Worm (Caenorhabditis elegans) whole organism, young adult: ENCODE results near the gene Y54G2A.37.

Experiments
- B0019.2 ChIP-seq: fragments of 200-800 bp; sonication (Bioruptor generic); conservative IDR thresholded peaks from 2 replicates; pipeline ENCODE4 v1.3.6; 2022; ENCODE audit warnings: missing genetic modification reagents, missing genetic modification characterization, missing compliant biosample characterization
- B0336.3 ChIP-seq: fragments of 200-800 bp; sonication (Bioruptor generic); IDR thresholded peaks from 2 replicates; pipeline ENCODE4 v1.3.6; 2022; ENCODE audit warnings: missing genetic modification characterization, missing compliant biosample characterization
- F33H1.4 ChIP-seq: fragments of 200-800 bp; sonication (Bioruptor generic); IDR thresholded peaks from 2 replicates; pipeline ENCODE4 v1.3.6; 2022; ENCODE audit warnings: missing genetic modification reagents, missing genetic modification characterization, missing compliant biosample characterization
- F49E8.2 ChIP-seq: sonication (generic microtip); optimal IDR thresholded peaks from 3 replicates; lab custom pipeline; 2017; ENCODE audit warnings: missing genetic modification characterization, mild to moderate bottlenecking, missing compliant biosample characterization, antibody characterized with exemption, moderate library complexity; ENCODE audit not compliant: insufficient read depth
- K12H6.12 ChIP-seq: fragments of 200-800 bp; sonication (Bioruptor generic); optimal IDR thresholded peaks from 2 replicates; lab custom pipeline; 2018; ENCODE audit warnings: mild to moderate bottlenecking, missing genetic modification characterization, missing compliant biosample characterization
- T07F8.4 ChIP-seq: sonication (generic microtip); optimal IDR thresholded peaks from 2 replicates; lab custom pipeline; 2016; ENCODE audit warnings: mild to moderate bottlenecking, missing genetic modification characterization, moderate library complexity, missing compliant biosample characterization
- Y67H2A.10 ChIP-seq: fragments of 200-800 bp; sonication (Bioruptor generic); conservative IDR thresholded peaks from 2 replicates; pipeline ENCODE4 v1.3.6; 2022; ENCODE audit warnings: missing genetic modification reagents, missing genetic modification characterization, missing compliant biosample characterization
- athp-1 ChIP-seq: sonication (generic microtip); optimal IDR thresholded peaks from 2 replicates; lab custom pipeline; 2017; ENCODE audit warnings: mild to moderate bottlenecking, missing genetic modification characterization, missing compliant biosample characterization
- attf-5 ChIP-seq: fragments of 200-800 bp; sonication (Bioruptor generic); optimal IDR thresholded peaks from 2 replicates; lab custom pipeline; 2018; ENCODE audit warnings: mild to moderate bottlenecking, missing genetic modification characterization, missing compliant biosample characterization
- cebp-2 ChIP-seq: fragments of 200-800 bp; sonication (Bioruptor generic); IDR thresholded peaks from 2 replicates; pipeline ENCODE4 v1.3.6; 2022; ENCODE audit warnings: missing genetic modification characterization, missing compliant biosample characterization
- ceh-58 ChIP-seq: fragments of 200-800 bp; sonication (Bioruptor generic); IDR thresholded peaks from 2 replicates; pipeline ENCODE4 v1.3.6; 2022; ENCODE audit warnings: missing genetic modification characterization, missing compliant biosample characterization
- chd-7 ChIP-seq: sonication (generic microtip); optimal IDR thresholded peaks from 2 replicates; lab custom pipeline; 2016; ENCODE audit warnings: mild to moderate bottlenecking, missing genetic modification characterization, moderate library complexity, missing compliant biosample characterization
- dox-1 ChIP-seq: fragments of 200-800 bp; sonication (Bioruptor generic); IDR thresholded peaks from 2 replicates; pipeline ENCODE4 v1.3.6; 2022; ENCODE audit warnings: missing genetic modification reagents, missing genetic modification characterization, missing compliant biosample characterization
- efl-1 ChIP-seq: fragments of 150-350 bp; optimal IDR thresholded peaks from 2 replicates; lab custom pipeline; 2014; ENCODE audit warnings: missing biosample characterization, missing genetic modification reagents, missing genetic modification characterization
- egrh-3 ChIP-seq: fragments of 200-800 bp; sonication (Bioruptor generic); IDR thresholded peaks from 2 replicates; pipeline ENCODE4 v1.3.6; 2022; ENCODE audit warnings: missing genetic modification reagents, missing genetic modification characterization, missing compliant biosample characterization
- ekl-4 ChIP-seq: fragments of 200-800 bp; sonication (Bioruptor generic); IDR thresholded peaks from 2 replicates; pipeline ENCODE4 v1.3.6; 2022; ENCODE audit warnings: missing genetic modification reagents, missing genetic modification characterization, missing compliant biosample characterization
- ets-4 ChIP-seq: fragments of 200-800 bp; sonication (Bioruptor generic); optimal IDR thresholded peaks from 2 replicates; lab custom pipeline; 2018; ENCODE audit warnings: mild to moderate bottlenecking, missing genetic modification characterization, missing compliant biosample characterization
- fkh-3 ChIP-seq: sonication (generic microtip); optimal IDR thresholded peaks from 2 replicates; lab custom pipeline; 2016; ENCODE audit warnings: mild to moderate bottlenecking, missing genetic modification characterization, missing compliant biosample characterization
- gei-17 ChIP-seq: fragments of 200-800 bp; sonication (Bioruptor generic); optimal IDR thresholded peaks from 2 replicates; lab custom pipeline; 2018; ENCODE audit warnings: mild to moderate bottlenecking, missing genetic modification characterization, missing compliant biosample characterization
- him-1 ChIP-seq: sonication (generic microtip); optimal IDR thresholded peaks from 2 replicates; lab custom pipeline; 2016; ENCODE audit warnings: missing genotype, missing genetic modification reagents, missing genetic modification characterization, missing compliant biosample characterization
- hlh-12 ChIP-seq: sonication (generic microtip); optimal IDR thresholded peaks from 2 replicates; lab custom pipeline; 2016; ENCODE audit warnings: missing genetic modification characterization, missing compliant biosample characterization
- hrde-1 ChIP-seq: sonication (generic microtip); optimal IDR thresholded peaks from 2 replicates; lab custom pipeline; 2016; ENCODE audit warnings: missing genetic modification characterization, mild to moderate bottlenecking, missing compliant biosample characterization, moderate library complexity, missing genotype, missing genetic modification reagents, borderline replicate concordance
- let-607 ChIP-seq, 2 experiments: fragments of 200-800 bp in 1 of 2; sonication (Bioruptor generic) in 1 of 2; sonication (generic microtip) in 1 of 2; optimal IDR thresholded peaks; 2 replicates each; lab custom pipeline; 2016 to 2018; ENCODE audit warnings: mild to moderate bottlenecking in 2 of 2, missing compliant biosample characterization in 2 of 2, missing genetic modification characterization in 2 of 2, moderate library complexity in 2 of 2, missing genotype in 1 of 2
- lir-1 ChIP-seq: fragments of 200-800 bp; sonication (Bioruptor generic); conservative IDR thresholded peaks from 2 replicates; pipeline ENCODE4 v1.3.6; 2022; ENCODE audit warnings: missing genetic modification reagents, missing genetic modification characterization, missing compliant biosample characterization
- lsl-1 ChIP-seq: fragments of 200-800 bp; sonication (Bioruptor generic); optimal IDR thresholded peaks from 2 replicates; lab custom pipeline; 2018; ENCODE audit warnings: mild to moderate bottlenecking, missing genetic modification characterization, moderate library complexity, missing compliant biosample characterization
- lsy-27 ChIP-seq: sonication (generic microtip); optimal IDR thresholded peaks from 2 replicates; lab custom pipeline; 2017; ENCODE audit warnings: missing genetic modification characterization, mild to moderate bottlenecking, missing compliant biosample characterization, antibody characterized with exemption, missing genotype, borderline replicate concordance; ENCODE audit not compliant: insufficient read depth
- madf-10 ChIP-seq: sonication (generic microtip); optimal IDR thresholded peaks from 2 replicates; lab custom pipeline; 2016; ENCODE audit warnings: mild to moderate bottlenecking, missing genetic modification characterization, missing compliant biosample characterization
- madf-6 ChIP-seq: fragments of 200-800 bp; sonication (Bioruptor generic); IDR thresholded peaks from 2 replicates; pipeline ENCODE4 v1.3.6; 2022; ENCODE audit warnings: missing genetic modification reagents, missing genetic modification characterization, missing compliant biosample characterization
- mcd-1 ChIP-seq: fragments of 200-800 bp; sonication (Bioruptor generic); IDR thresholded peaks from 2 replicates; pipeline ENCODE4 v1.3.6; 2022; ENCODE audit warnings: missing genetic modification reagents, missing genetic modification characterization, missing compliant biosample characterization
- mel-28 ChIP-seq: sonication (generic microtip); optimal IDR thresholded peaks from 2 replicates; lab custom pipeline; 2016; ENCODE audit warnings: borderline replicate concordance, mild to moderate bottlenecking, missing genetic modification characterization, missing compliant biosample characterization
- nfya-1 ChIP-seq: sonication (generic microtip); optimal IDR thresholded peaks from 2 replicates; lab custom pipeline; 2017; ENCODE audit warnings: antibody characterized with exemption, missing compliant biosample characterization, missing genetic modification characterization, borderline replicate concordance; ENCODE audit not compliant: insufficient read depth
- nfya-2 ChIP-seq: fragments of 200-800 bp; sonication (Bioruptor generic); IDR thresholded peaks from 2 replicates; pipeline ENCODE4 v1.3.6; 2022; ENCODE audit warnings: missing genetic modification reagents, missing genetic modification characterization, missing compliant biosample characterization
- nhr-120 ChIP-seq: fragments of 200-800 bp; sonication (Bioruptor generic); IDR thresholded peaks from 2 replicates; pipeline ENCODE4 v1.3.6; 2022; ENCODE audit warnings: missing genetic modification characterization, missing compliant biosample characterization
- pbrm-1 ChIP-seq: fragments of 200-800 bp; sonication (Bioruptor generic); IDR thresholded peaks from 2 replicates; pipeline ENCODE4 v1.3.6; 2022; ENCODE audit warnings: missing genetic modification reagents, missing genetic modification characterization, missing compliant biosample characterization
- rcor-1 ChIP-seq: fragments of 200-800 bp; sonication (Bioruptor generic); IDR thresholded peaks from 2 replicates; pipeline ENCODE4 v1.3.6; 2022; ENCODE audit warnings: missing genetic modification reagents, missing genetic modification characterization, missing compliant biosample characterization
- rec-8 ChIP-seq, 2 experiments: sonication (generic microtip); optimal IDR thresholded peaks; 2 replicates each; lab custom pipeline; 2016; ENCODE audit warnings: mild to moderate bottlenecking in 2 of 2, missing genetic modification characterization in 2 of 2, missing genetic modification reagents in 2 of 2, missing genotype in 2 of 2, missing biosample characterization in 1 of 2, missing compliant biosample characterization in 1 of 2, moderate library complexity in 1 of 2
- repo-1 ChIP-seq: sonication (generic microtip); optimal IDR thresholded peaks from 2 replicates; lab custom pipeline; 2017; ENCODE audit warnings: mild to moderate bottlenecking, missing genetic modification characterization, missing compliant biosample characterization
- rpc-1 ChIP-seq, 2 experiments: fragments of 150-350 bp in 1 of 2; sonication (generic microtip) in 1 of 2; optimal IDR thresholded peaks; 2 replicates each; lab custom pipeline; 2014 to 2018; ENCODE audit warnings: missing biosample characterization in 1 of 2, missing genetic modification characterization in 1 of 2, missing genetic modification reagents in 1 of 2, missing genotype in 1 of 2
- sdz-38 ChIP-seq: sonication (generic microtip); optimal IDR thresholded peaks from 2 replicates; lab custom pipeline; 2016; ENCODE audit warnings: missing genotype, missing genetic modification characterization, missing compliant biosample characterization
- snpc-1.1 ChIP-seq: sonication (generic microtip); optimal IDR thresholded peaks from 2 replicates; lab custom pipeline; 2017; ENCODE audit warnings: missing genetic modification characterization, mild to moderate bottlenecking, missing compliant biosample characterization, antibody characterized with exemption, moderate library complexity, missing genotype, missing genetic modification reagents; ENCODE audit not compliant: insufficient read depth
- snpc-4 ChIP-seq, 5 experiments: fragments of 150-350 bp in 1 of 5; sonication (generic microtip) in 4 of 5; optimal IDR thresholded peaks; 2 replicates each; lab custom pipeline; 2014 to 2018; ENCODE audit warnings: missing genetic modification characterization in 5 of 5, missing biosample characterization in 3 of 5, antibody characterized with exemption in 2 of 5, mild to moderate bottlenecking in 2 of 5, missing compliant biosample characterization in 2 of 5, missing genotype in 2 of 5, moderate library complexity in 2 of 5, missing genetic modification reagents in 1 of 5
- unc-62 ChIP-seq: fragments of 150-350 bp; optimal IDR thresholded peaks from 2 replicates; lab custom pipeline; 2014; ENCODE audit warnings: missing biosample characterization, missing genetic modification reagents, missing genetic modification characterization
- xnd-1 ChIP-seq: sonication (generic microtip); optimal IDR thresholded peaks from 2 replicates; lab custom pipeline; 2016; ENCODE audit warnings: missing genotype, missing genetic modification reagents, missing genetic modification characterization, missing compliant biosample characterization
- ztf-25 ChIP-seq: fragments of 200-800 bp; sonication (Bioruptor generic); IDR thresholded peaks from 2 replicates; pipeline ENCODE4 v1.3.6; 2022; ENCODE audit warnings: missing genetic modification reagents, missing genetic modification characterization, missing compliant biosample characterization
- ztf-26 ChIP-seq: sonication (generic microtip); optimal IDR thresholded peaks from 2 replicates; lab custom pipeline; 2017; ENCODE audit warnings: missing genetic modification characterization, missing compliant biosample characterization

Gene Y54G2A.37

ce11 chrIV:2805525-2805924 lies 15.0 kb upstream of the Y54G2A.37 start, which contains the start of gene Y54G2A.45 (continued):
- TF ChIP-seq fkh-3 (tag; lab: Kevin White, UChicago) (no peak), pbrm-1 (GFP tag; lab: Robert Waterston, UW) (peak; percentile 76), snpc-4 (GFP tag; optimal IDR thresholded peaks at IDR 0.05; lab: Kevin White, UChicago) (peak; percentile 72), snpc-4 (tag; optimal IDR thresholded peaks at IDR 0.05; lab: Kevin White, UChicago) (peak; percentile 3 to 78 (median 70)), nfya-2 (GFP tag; lab: Robert Waterston, UW) (no peak), rcor-1 (GFP tag; lab: Robert Waterston, UW) (peak; percentile 66), ets-4 (peak; percentile 48), B0336.3 (peak; percentile 83), lsl-1 (peak; percentile 59), mel-28 (tag; lab: Kevin White, UChicago) (no peak), T07F8.4 (tag; lab: Kevin White, UChicago) (peak; percentile 76), hrde-1 (peak; percentile 87), F33H1.4 (GFP tag; lab: Robert Waterston, UW) (peak; percentile 46), mcd-1 (GFP tag; lab: Robert Waterston, UW) (peak; percentile 65), ztf-25 (GFP tag; lab: Robert Waterston, UW) (peak; percentile 90; the same call in 1 of the 2 replicates), lir-1 (0 out of 2 replicates have a peak, but pooled peaks have one; percentile 15), xnd-1 (peak; percentile 15), ztf-26 (tag; lab: Kevin White, UChicago) (peak; percentile 43), cebp-2 (GFP tag; lab: Robert Waterston, UW) (no peak), efl-1 (GFP tag; lab: Kevin White, UChicago) (peak; percentile 13), repo-1 (tag; lab: Kevin White, UChicago) (peak; percentile 88), unc-62 (GFP tag; lab: Kevin White, UChicago) (no peak), F49E8.2 (tag; lab: Kevin White, UChicago) (peak; percentile 79), rec-8 (tag; optimal IDR thresholded peaks at IDR 0.05; lab: Kevin White, UChicago) (peak; percentile 62 to 84), madf-6 (GFP tag; lab: Robert Waterston, UW) (peak; percentile 64), let-607 (tag; optimal IDR thresholded peaks at IDR 0.05; lab: Kevin White, UChicago) (peak; percentile 44 to 65), lsy-27 (tag; lab: Kevin White, UChicago) (peak; percentile 59), ekl-4 (peak; percentile 68; the same call in 1 of the 2 replicates), gei-17 (GFP tag; lab: Kevin White, UChicago) (no peak)
- TF ChIP-seq, all 124 proteins: peak for 81

- TF ChIP-seq Y67H2A.10 (GFP tag; lab: Robert Waterston, UW) (no peak), nfya-1 (tag; lab: Kevin White, UChicago) (no peak), chd-7 (tag; lab: Kevin White, UChicago) (peak; percentile 17), egrh-3 (0 out of 2 replicates have a peak, but pooled peaks have one; percentile 15), snpc-1.1 (no peak), sdz-38 (no peak), hlh-12 (tag; lab: Kevin White, UChicago) (no peak), ztf-26 (tag; lab: Kevin White, UChicago) (no peak), mel-28 (tag; lab: Kevin White, UChicago) (no peak), attf-5 (GFP tag; lab: Kevin White, UChicago) (no peak), B0019.2 (GFP tag; lab: Robert Waterston, UW) (0 out of 2 replicates have a peak, but pooled peaks have one; percentile 8), rcor-1 (GFP tag; lab: Robert Waterston, UW) (no peak), madf-10 (tag; lab: Kevin White, UChicago) (no peak), ceh-58 (GFP tag; lab: Robert Waterston, UW) (no peak), nfya-2 (GFP tag; lab: Robert Waterston, UW) (no peak), rpc-1 (optimal IDR thresholded peaks at IDR 0.05; lab: Kevin White, UChicago) (peak; percentile 46), rpc-1 (tag; optimal IDR thresholded peaks at IDR 0.05; lab: Kevin White, UChicago) (peak; percentile 72), him-1 (tag; lab: Kevin White, UChicago) (no peak), nhr-120 (GFP tag; lab: Robert Waterston, UW) (no peak), athp-1 (no peak), lir-1 (no peak), dox-1 (GFP tag; lab: Robert Waterston, UW) (peak; percentile 68), K12H6.12 (tag; lab: Kevin White, UChicago) (peak; percentile 1)
Observed at ce11 chrIV:2808154-2808553, 12.4 kb upstream of the Y54G2A.37 start.
